Fruit fly (Drosophila melanogaster): Measurements from ENCODE around the gene Tengl2.

Gene Tengl2

DNA sequence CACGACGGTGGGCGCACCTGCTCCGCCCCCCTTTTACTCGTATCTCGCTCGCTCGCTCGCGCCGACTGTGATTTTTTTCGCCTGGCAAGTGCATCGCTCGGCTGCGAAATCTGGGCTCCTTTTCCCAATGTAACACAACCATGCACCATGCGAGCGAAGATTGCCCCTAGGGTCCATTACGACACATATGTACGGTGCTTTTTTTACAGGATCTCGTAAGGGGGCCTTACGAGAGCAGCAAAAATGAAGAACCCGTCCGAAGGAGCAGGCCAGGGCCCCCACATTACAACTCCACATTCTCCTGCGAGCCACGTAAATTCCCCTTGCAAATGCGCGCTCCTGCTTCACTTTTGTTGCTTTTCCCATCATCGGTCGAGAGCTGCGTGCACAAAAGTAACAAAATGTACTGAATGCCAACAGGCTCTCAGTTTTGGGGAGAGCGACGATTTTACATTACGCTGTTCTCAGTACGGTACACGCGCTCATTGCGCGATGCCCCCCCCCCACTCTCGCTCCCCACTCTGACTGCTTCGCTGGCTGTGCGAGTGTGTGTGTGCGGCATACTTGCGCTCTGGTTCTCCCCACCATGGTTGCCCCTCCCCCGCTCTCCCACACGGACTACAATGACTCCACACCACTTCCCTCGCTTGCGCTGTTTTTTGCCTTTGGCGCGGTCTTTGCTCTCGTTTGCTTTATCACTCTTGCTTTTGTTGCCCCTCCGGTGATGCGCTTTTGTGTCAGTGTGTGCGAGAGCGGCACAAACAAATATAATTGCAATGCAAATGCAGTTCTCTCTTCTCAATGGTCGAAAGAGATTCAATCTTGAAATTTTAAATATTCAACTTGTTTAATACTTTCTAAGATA is 36.1 kb downstream of the Tengl2 start (continued):
- TF ChIP-seq chm (GFP tag; IDR thresholded peaks at IDR 0.05) (peak; percentile 68; the same call in 1 of the 2 replicates), nerfin-1 (tag; optimal IDR thresholded peaks at IDR 0.05) (no peak), CG11696 (GFP tag; IDR thresholded peaks at IDR 0.05) (0 out of 2 replicates have a peak, but pooled peaks have one; percentile 23), CG31388 (GFP tag; optimal IDR thresholded peaks at IDR 0.05) (no peak), CG11560 (tag; IDR thresholded peaks at IDR 0.05) (no peak), ab (GFP tag; optimal IDR thresholded peaks at IDR 0.05) (peak; percentile 89), CG10147 (GFP tag; optimal IDR thresholded peaks at IDR 0.05) (no peak), grau (tag; optimal IDR thresholded peaks at IDR 0.05) (peak; percentile 13), CG4360 (GFP tag; IDR thresholded peaks at IDR 0.05) (peak; percentile 36; the same call in 1 of the 2 replicates), CG6791 (GFP tag; IDR thresholded peaks at IDR 0.05; ENCODE audit: partially characterized antibody) (peak; percentile 50; the same call in 1 of the 3 replicates), ci (GFP tag; IDR thresholded peaks at IDR 0.05) (peak; percentile 76), CG32532 (GFP tag; IDR thresholded peaks at IDR 0.05) (peak; percentile 45; the same call in 1 of the 2 replicates), Abd-B (GFP tag; optimal IDR thresholded peaks at IDR 0.05) (peak; percentile 21), sd (tag; optimal IDR thresholded peaks at IDR 0.05) (peak; percentile 77), CG8478 (optimal IDR thresholded peaks at IDR 0.05) (no peak), crp (GFP tag; optimal IDR thresholded peaks at IDR 0.05) (no peak), bsh (GFP tag; optimal IDR thresholded peaks at IDR 0.05) (peak in 1 of 2 experiments; percentile 27), dysf (GFP tag; IDR thresholded peaks at IDR 0.05) (peak; percentile 13; the same call in 2 of the 3 replicates), CG34224 (GFP tag; IDR thresholded peaks at IDR 0.05; ENCODE audit: partially characterized antibody) (peak; percentile 32; the same call in 1 of the 3 replicates), CG8290 (GFP tag; optimal IDR thresholded peaks at IDR 0.05) (no peak), CG8290 (tag; optimal IDR thresholded peaks at IDR 0.05) (peak in 1 of 2 experiments; percentile 55), CG34422 (GFP tag; IDR thresholded peaks at IDR 0.05) (peak; percentile 69; the same call in 1 of the 3 replicates), CG32767 (GFP tag; IDR thresholded peaks at IDR 0.05) (no peak), CG13287 (GFP tag; IDR thresholded peaks at IDR 0.05; ENCODE audit: partially characterized antibody) (peak; percentile 66), ewg (GFP tag; optimal IDR thresholded peaks at IDR 0.05) (no peak), sob (GFP tag; IDR thresholded peaks at IDR 0.05) (peak; percentile 33; the same call in 1 of the 2 replicates), Adf1 (GFP tag; IDR thresholded peaks at IDR 0.05) (peak; percentile 51), Aef1 (GFP tag; IDR thresholded peaks at IDR 0.05) (peak; percentile 56; the same call in 2 of the 3 replicates), H15 (GFP tag; IDR thresholded peaks at IDR 0.05) (0 out of 3 replicates have a peak, but pooled peaks have one; percentile 10), Pdp1 (GFP tag; optimal IDR thresholded peaks at IDR 0.05) (peak in 1 of 2 experiments; percentile 37), Awh (GFP tag; IDR thresholded peaks at IDR 0.05) (0 out of 2 replicates have a peak, but pooled peaks have one; percentile 8), Fer3 (tag; optimal IDR thresholded peaks at IDR 0.05) (no peak), sna (GFP tag; IDR thresholded peaks at IDR 0.05; ENCODE audit: partially characterized antibody) (peak; percentile 38; the same call in 1 of the 2 replicates), sisA (GFP tag; IDR thresholded peaks at IDR 0.05) (no peak), Stat92E (GFP tag; optimal IDR thresholded peaks at IDR 0.05) (no peak), CG15514 (GFP tag; optimal IDR thresholded peaks at IDR 0.05) (peak; percentile 23), ranshi (GFP tag; IDR thresholded peaks at IDR 0.05) (peak; percentile 27; the same call in 1 of the 2 replicates), HLHmδ (GFP tag; optimal IDR thresholded peaks at IDR 0.05) (peak; percentile 88), Dip2 (GFP tag; IDR thresholded peaks at IDR 0.05) (no peak), CG6175 (GFP tag; IDR thresholded peaks at IDR 0.05) (peak; percentile 53; the same call in 1 of the 3 replicates), kay (GFP tag; optimal IDR thresholded peaks at IDR 0.05) (peak; percentile 39), nom (GFP tag; optimal IDR thresholded peaks at IDR 0.05) (peak; percentile 80), CG10267 (tag; optimal IDR thresholded peaks at IDR 0.05) (no peak), pros (GFP tag; optimal IDR thresholded peaks at IDR 0.05) (peak; percentile 65), eve (GFP tag; optimal IDR thresholded peaks at IDR 0.05) (no peak), sens (GFP tag) (peak; percentile 46), unc-4 (GFP tag; IDR thresholded peaks at IDR 0.05; ENCODE audit: partially characterized antibody) (peak; percentile 30; the same call in 1 of the 2 replicates)
